Fruit fly (Drosophila melanogaster): Measurements from ENCODE around the gene CG1737.

CG1737 gene

DNA sequence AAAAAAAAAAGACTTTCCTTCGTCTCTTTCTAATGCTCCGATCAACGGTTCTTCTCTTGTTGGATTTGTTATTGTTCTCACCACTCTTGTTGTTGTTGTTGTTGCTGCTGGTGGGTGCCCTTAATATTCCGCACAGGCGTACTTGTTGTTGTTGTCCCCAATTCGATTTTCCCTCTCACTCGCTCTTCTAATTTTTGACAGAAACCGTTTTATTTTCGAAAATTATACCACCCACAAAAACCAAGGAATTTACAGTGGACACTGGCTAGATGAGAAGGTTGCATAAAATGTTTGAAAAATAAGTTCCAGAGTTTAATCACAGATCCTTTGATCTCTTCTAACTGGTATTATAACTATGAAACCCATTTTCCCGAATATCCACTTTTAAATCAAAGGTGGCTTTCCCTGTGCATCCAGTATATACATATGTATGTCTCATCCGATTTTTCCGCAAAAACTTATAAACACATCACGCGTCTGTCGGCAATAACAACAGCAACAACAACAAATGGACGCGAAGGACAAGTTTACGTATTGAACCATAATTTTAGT is 41.0 kb downstream of the CG1737 start (continued):
- TF ChIP-seq CG18011 (GFP tag; optimal IDR thresholded peaks at IDR 0.05) (no peak), CG1603 (tag; optimal IDR thresholded peaks at IDR 0.05) (no peak), Lhr (GFP tag; optimal IDR thresholded peaks at IDR 0.05) (no peak), CG2889 (GFP tag; IDR thresholded peaks at IDR 0.05) (peak; percentile 48; the same call in 1 of the 3 replicates), z (GFP tag; IDR thresholded peaks at IDR 0.05) (no peak), ac (GFP tag; optimal IDR thresholded peaks at IDR 0.05) (no peak), CG11085 (GFP tag; IDR thresholded peaks at IDR 0.05) (0 out of 2 replicates have a peak, but pooled peaks have one; percentile 11), CG4404 (GFP tag; IDR thresholded peaks at IDR 0.05) (no peak), fu2 (GFP tag; optimal IDR thresholded peaks at IDR 0.05) (peak; percentile 52), CG17568 (GFP tag; optimal IDR thresholded peaks at IDR 0.05) (no peak), cg (GFP tag; optimal IDR thresholded peaks at IDR 0.05) (no peak), kni (GFP tag; optimal IDR thresholded peaks at IDR 0.05) (no peak), ftz-f1 (GFP tag; optimal IDR thresholded peaks at IDR 0.05) (no peak), CG8089 (GFP tag; optimal IDR thresholded peaks at IDR 0.05) (no peak), shn (GFP tag; optimal IDR thresholded peaks at IDR 0.05) (no peak), CG17361 (GFP tag; IDR thresholded peaks at IDR 0.05) (no peak), Sox100B (GFP tag; optimal IDR thresholded peaks at IDR 0.05) (no peak), gsb-n (tag; optimal IDR thresholded peaks at IDR 0.05) (no peak), Deaf1 (tag; optimal IDR thresholded peaks at IDR 0.05) (no peak), gfzf (GFP tag; optimal IDR thresholded peaks at IDR 0.05) (no peak), otp (GFP tag; IDR thresholded peaks at IDR 0.05) (0 out of 3 replicates have a peak, but pooled peaks have one; percentile 52), Hmx (GFP tag; optimal IDR thresholded peaks at IDR 0.05) (no peak), CG5245 (GFP tag; optimal IDR thresholded peaks at IDR 0.05) (no peak), Dip3 (GFP tag; optimal IDR thresholded peaks at IDR 0.05) (peak; percentile 19), Abd-B (GFP tag; optimal IDR thresholded peaks at IDR 0.05) (no peak), CG9932 (GFP tag; IDR thresholded peaks at IDR 0.05) (peak; percentile 80), scrt (GFP tag; optimal IDR thresholded peaks at IDR 0.05) (no peak), CG8290 (GFP tag; optimal IDR thresholded peaks at IDR 0.05) (no peak), CG8290 (tag; optimal IDR thresholded peaks at IDR 0.05) (peak in 1 of 2 experiments; percentile 67), MTF-1 (GFP tag; optimal IDR thresholded peaks at IDR 0.05; ENCODE audit: borderline replicate concordance) (no peak), br (optimal IDR thresholded peaks at IDR 0.05) (no peak), zfh2 (GFP tag; optimal IDR thresholded peaks at IDR 0.05) (peak; percentile 41), mirr (GFP tag; optimal IDR thresholded peaks at IDR 0.05) (no peak), Eip74EF (GFP tag; optimal IDR thresholded peaks at IDR 0.05) (no peak), CG1529 (GFP tag; optimal IDR thresholded peaks at IDR 0.05) (no peak), jigr1 (GFP tag; IDR thresholded peaks at IDR 0.05) (no peak), CG11695 (GFP tag; IDR thresholded peaks at IDR 0.05) (peak; percentile 54; the same call in 2 of the 3 replicates), Optix (GFP tag; IDR thresholded peaks at IDR 0.05) (no peak), cas (GFP tag; IDR thresholded peaks at IDR 0.05) (no peak), lilli (GFP tag; optimal IDR thresholded peaks at IDR 0.05) (peak; percentile 43), Pdp1 (GFP tag; optimal IDR thresholded peaks at IDR 0.05) (peak in 1 of 2 experiments; percentile 6), CG3163 (GFP tag; optimal IDR thresholded peaks at IDR 0.05) (no peak), Xbp1 (GFP tag; optimal IDR thresholded peaks at IDR 0.05) (peak; percentile 38), Sry-δ (GFP tag; optimal IDR thresholded peaks at IDR 0.05) (no peak), maf-S (GFP tag; optimal IDR thresholded peaks at IDR 0.05) (no peak), jumu (GFP tag; optimal IDR thresholded peaks at IDR 0.05) (no peak), E2f1 (GFP tag; IDR thresholded peaks at IDR 0.05) (peak; percentile 36), CG30431 (GFP tag; optimal IDR thresholded peaks at IDR 0.05) (no peak), Ada2b (GFP tag; IDR thresholded peaks at IDR 0.05) (peak; percentile 81), HLH4C (GFP tag; IDR thresholded peaks at IDR 0.05; ENCODE audit: partially characterized antibody) (no peak), schlank (tag; optimal IDR thresholded peaks at IDR 0.05) (no peak), CG16815 (GFP tag; optimal IDR thresholded peaks at IDR 0.05) (no peak)
